Worm (Caenorhabditis elegans) whole organism, mixed stage, embryonic: Measurements from ENCODE around the gene R102.2.

Source experiments
- M03D4.4 ChIP-seq: sonication (generic microtip); optimal IDR thresholded peaks from 2 replicates; lab custom pipeline; 2017; ENCODE audit warnings: mild to moderate bottlenecking, missing genetic modification characterization, missing compliant biosample characterization
- bed-3 ChIP-seq: fragments of 200-800 bp; sonication (Bioruptor generic); optimal IDR thresholded peaks from 3 replicates; lab custom pipeline; 2018; ENCODE audit warnings: mild to moderate bottlenecking, missing genetic modification characterization, moderate library complexity, missing compliant biosample characterization
- blmp-1 ChIP-seq: fragments of 150-350 bp; optimal IDR thresholded peaks from 2 replicates; lab custom pipeline; 2014; ENCODE audit warnings: missing biosample characterization, missing genetic modification characterization
- ceh-39 ChIP-seq: fragments of 150-350 bp; optimal IDR thresholded peaks from 2 replicates; lab custom pipeline; 2014; ENCODE audit warnings: missing biosample characterization, missing genetic modification characterization
- ceh-43 ChIP-seq: fragments of 200-800 bp; sonication (Bioruptor generic); optimal IDR thresholded peaks from 2 replicates; lab custom pipeline; 2018; ENCODE audit warnings: mild to moderate bottlenecking, missing genetic modification characterization, moderate library complexity, missing compliant biosample characterization
- ceh-83 ChIP-seq: fragments of 200-800 bp; sonication (Bioruptor generic); optimal IDR thresholded peaks from 2 replicates; lab custom pipeline; 2018; ENCODE audit warnings: mild to moderate bottlenecking, missing genetic modification characterization, missing compliant biosample characterization
- ces-1 ChIP-seq: fragments of 150-350 bp; optimal IDR thresholded peaks from 2 replicates; lab custom pipeline; 2014; ENCODE audit warnings: missing biosample characterization, missing genetic modification reagents, missing genetic modification characterization
- cnd-1 ChIP-seq: fragments of 200-800 bp; sonication (Bioruptor generic); optimal IDR thresholded peaks from 2 replicates; lab custom pipeline; 2018; ENCODE audit warnings: mild to moderate bottlenecking, missing genetic modification characterization, missing compliant biosample characterization
- drap-1 ChIP-seq: fragments of 200-800 bp; sonication (Bioruptor generic); optimal IDR thresholded peaks from 3 replicates; lab custom pipeline; 2018; ENCODE audit warnings: mild to moderate bottlenecking, missing genetic modification characterization, missing compliant biosample characterization
- elt-1 ChIP-seq: sonication (generic microtip); optimal IDR thresholded peaks from 2 replicates; lab custom pipeline; 2017; ENCODE audit warnings: missing genetic modification characterization, mild to moderate bottlenecking, missing compliant biosample characterization, antibody characterized with exemption, moderate library complexity, borderline replicate concordance; ENCODE audit not compliant: insufficient read depth
- elt-3 ChIP-seq: fragments of 150-350 bp; optimal IDR thresholded peaks from 2 replicates; lab custom pipeline; 2014; ENCODE audit warnings: missing biosample characterization, missing genetic modification characterization
- flh-1 ChIP-seq: fragments of 200-800 bp; sonication (Bioruptor generic); optimal IDR thresholded peaks from 2 replicates; lab custom pipeline; 2018; ENCODE audit warnings: mild to moderate bottlenecking, missing genetic modification characterization, moderate library complexity, missing compliant biosample characterization
- ham-2 ChIP-seq: fragments of 200-800 bp; sonication (Bioruptor generic); optimal IDR thresholded peaks from 2 replicates; lab custom pipeline; 2018; ENCODE audit warnings: mild to moderate bottlenecking, missing genetic modification characterization, missing compliant biosample characterization
- hlh-1 ChIP-seq: fragments of 150-350 bp; optimal IDR thresholded peaks from 2 replicates; lab custom pipeline; 2014; ENCODE audit warnings: missing biosample characterization, missing genetic modification reagents, missing genetic modification characterization
- lin-13 ChIP-seq: fragments of 150-350 bp; optimal IDR thresholded peaks from 2 replicates; lab custom pipeline; 2014; ENCODE audit warnings: missing biosample characterization, missing genetic modification characterization
- lin-32 ChIP-seq: fragments of 200-800 bp; sonication (Bioruptor generic); optimal IDR thresholded peaks from 2 replicates; lab custom pipeline; 2018; ENCODE audit warnings: mild to moderate bottlenecking, missing genetic modification characterization, missing compliant biosample characterization
- lsy-2 ChIP-seq: fragments of 150-350 bp; optimal IDR thresholded peaks from 2 replicates; lab custom pipeline; 2014; ENCODE audit warnings: missing biosample characterization, missing genetic modification characterization
- mab-5 ChIP-seq: fragments of 150-350 bp; optimal IDR thresholded peaks from 2 replicates; lab custom pipeline; 2014; ENCODE audit warnings: missing biosample characterization, missing genetic modification characterization
- mep-1 ChIP-seq: fragments of 150-350 bp; optimal IDR thresholded peaks from 2 replicates; lab custom pipeline; 2017; ENCODE audit warnings: missing biosample characterization, missing genetic modification reagents, missing genetic modification characterization, inconsistent platforms
- mls-2 ChIP-seq: sonication (generic microtip); optimal IDR thresholded peaks from 2 replicates; lab custom pipeline; 2016; ENCODE audit warnings: mild to moderate bottlenecking, missing genetic modification characterization, moderate library complexity, missing compliant biosample characterization
- nhr-12 ChIP-seq: fragments of 150-350 bp; optimal IDR thresholded peaks from 2 replicates; lab custom pipeline; 2014; ENCODE audit warnings: missing biosample characterization, missing genetic modification characterization
- nhr-2 ChIP-seq: fragments of 150-350 bp; optimal IDR thresholded peaks from 2 replicates; lab custom pipeline; 2014; ENCODE audit warnings: missing biosample characterization, missing genetic modification characterization
- nhr-237 ChIP-seq: fragments of 150-350 bp; optimal IDR thresholded peaks from 2 replicates; lab custom pipeline; 2014; ENCODE audit warnings: missing biosample characterization, missing genetic modification characterization
- nhr-28 ChIP-seq: fragments of 150-350 bp; optimal IDR thresholded peaks from 2 replicates; lab custom pipeline; 2014; ENCODE audit warnings: missing biosample characterization, missing genetic modification characterization
- nhr-76 ChIP-seq: sonication (generic microtip); optimal IDR thresholded peaks from 2 replicates; lab custom pipeline; 2017; ENCODE audit warnings: missing biosample characterization, missing genetic modification characterization
- pha-4 ChIP-seq: fragments of 150-350 bp; optimal IDR thresholded peaks from 2 replicates; lab custom pipeline; 2018; ENCODE audit warnings: missing biosample characterization, missing genetic modification reagents, missing genetic modification characterization
- sem-2 ChIP-seq: fragments of 200-800 bp; sonication (Bioruptor generic); optimal IDR thresholded peaks from 2 replicates; lab custom pipeline; 2018; ENCODE audit warnings: mild to moderate bottlenecking, missing genetic modification characterization, missing compliant biosample characterization
- snpc-4 ChIP-seq: fragments of 150-350 bp; optimal IDR thresholded peaks from 2 replicates; lab custom pipeline; 2014; ENCODE audit warnings: missing biosample characterization, missing genetic modification characterization
- sptf-1 ChIP-seq: sonication (generic microtip); optimal IDR thresholded peaks from 2 replicates; lab custom pipeline; 2017; ENCODE audit warnings: mild to moderate bottlenecking, missing genetic modification characterization, moderate library complexity, missing compliant biosample characterization
- tbx-8 ChIP-seq: fragments of 200-800 bp; sonication (Bioruptor generic); optimal IDR thresholded peaks from 2 replicates; lab custom pipeline; 2018; ENCODE audit warnings: mild to moderate bottlenecking, missing genetic modification characterization, moderate library complexity, missing compliant biosample characterization
- unc-120 ChIP-seq: sonication (generic microtip); optimal IDR thresholded peaks from 2 replicates; lab custom pipeline; 2017; ENCODE audit warnings: missing genetic modification characterization, missing compliant biosample characterization; ENCODE audit not compliant: poor library complexity, severe bottlenecking
- unc-39 ChIP-seq: fragments of 150-350 bp; optimal IDR thresholded peaks from 2 replicates; lab custom pipeline; 2014; ENCODE audit warnings: missing biosample characterization, missing genetic modification characterization
- unc-62 ChIP-seq: fragments of 150-350 bp; optimal IDR thresholded peaks from 2 replicates; lab custom pipeline; 2014; ENCODE audit warnings: missing biosample characterization, missing genetic modification reagents, missing genetic modification characterization
- zip-8 ChIP-seq: fragments of 150-350 bp; optimal IDR thresholded peaks from 2 replicates; lab custom pipeline; 2014; ENCODE audit warnings: missing biosample characterization, missing genetic modification characterization
- ztf-11 ChIP-seq: fragments of 150-350 bp; optimal IDR thresholded peaks from 2 replicates; lab custom pipeline; 2014; ENCODE audit warnings: missing biosample characterization, missing genetic modification characterization

Gene R102.2

ce11 chrIV:10716348-10716747 is 28.9 kb downstream of the R102.2 start, which contains the start of gene ncx-3:
Gene ncx-3, plus strand, starts transcription at chrIV:10716648.
- no peak for TF ChIP-seq nhr-2 (tag; lab: Kevin White, UChicago)
- no peak for TF ChIP-seq mab-5 (tag; lab: Kevin White, UChicago)

- TF ChIP-seq elt-1 (tag; lab: Kevin White, UChicago) (peak; percentile 83), mep-1 (tag; lab: Kevin White, UChicago) (no peak)
These were observed 30.7 kb downstream of the R102.2 start for ce11 chrIV:10718075-10718474.

- TF ChIP-seq mls-2 (tag; lab: Kevin White, UChicago) (no peak), lin-13 (tag; lab: Kevin White, UChicago) (no peak), bed-3 (GFP tag; lab: Kevin White, UChicago) (no peak)
- TF ChIP-seq, all 35 proteins: peak for 0
These were observed 31.5 kb downstream of the R102.2 start for ce11 chrIV:10718865-10719264.

- TF ChIP-seq mab-5 (tag; lab: Kevin White, UChicago), result no peak
- peak; percentile 7 for TF ChIP-seq nhr-2 (tag; lab: Kevin White, UChicago)
- TF ChIP-seq mep-1 (tag; lab: Kevin White, UChicago), result no peak
These were observed 40.3 kb downstream of the R102.2 start, which contains the start of gene ZC168.2 for ce11 chrIV:10727734-10728133. Gene ZC168.2, plus strand, starts transcription at chrIV:10728034.

ce11 chrIV:10734527-10735436 is 47.4 kb downstream of the R102.2 start, which contains the start of the genes orc-5 and cyb-1:
Gene orc-5, minus strand, starts transcription at chrIV:10734588.
Gene cyb-1, plus strand, starts transcription at chrIV:10735216.
- TF ChIP-seq flh-1 (no peak), ceh-39 (tag; lab: Kevin White, UChicago) (no peak), ham-2 (no peak), mls-2 (tag; lab: Kevin White, UChicago) (no peak), elt-3 (no peak), nhr-28 (no peak), unc-39 (tag; lab: Kevin White, UChicago) (no peak), mep-1 (tag; lab: Kevin White, UChicago) (peak; percentile 71), nhr-2 (tag; lab: Kevin White, UChicago) (no peak), ceh-83 (GFP tag; lab: Kevin White, UChicago) (peak; percentile 7), M03D4.4 (tag; lab: Kevin White, UChicago) (no peak), bed-3 (GFP tag; lab: Kevin White, UChicago) (no peak), drap-1 (no peak), ztf-11 (no peak), nhr-76 (tag; lab: Kevin White, UChicago) (no peak), unc-120 (tag; lab: Kevin White, UChicago) (no peak), ceh-43 (GFP tag; lab: Kevin White, UChicago) (no peak), ces-1 (GFP tag; lab: Kevin White, UChicago) (peak; percentile 55), zip-8 (tag; lab: Kevin White, UChicago) (no peak), nhr-237 (tag; lab: Kevin White, UChicago) (peak; percentile 57), hlh-1 (tag; lab: Kevin White, UChicago) (peak; percentile 39), sptf-1 (tag; lab: Kevin White, UChicago) (peak; percentile 42), lin-13 (tag; lab: Kevin White, UChicago) (peak; percentile 40), lsy-2 (peak; percentile 47), tbx-8 (GFP tag; lab: Kevin White, UChicago) (no peak), unc-62 (GFP tag; lab: Kevin White, UChicago) (no peak), nhr-12 (tag; lab: Kevin White, UChicago) (no peak), blmp-1 (tag; lab: Kevin White, UChicago) (no peak), lin-32 (GFP tag; lab: Kevin White, UChicago) (no peak), snpc-4 (tag; lab: Kevin White, UChicago) (no peak), sem-2 (GFP tag; lab: Kevin White, UChicago) (no peak), mab-5 (tag; lab: Kevin White, UChicago) (peak; percentile 24), elt-1 (tag; lab: Kevin White, UChicago) (no peak), cnd-1 (tag; lab: Kevin White, UChicago) (no peak), pha-4 (tag; lab: Kevin White, UChicago) (peak; percentile 54)
